Fruit fly (Drosophila melanogaster): ENCODE data around the gene Obp22a.
A peak's percentile ranks its signal among the peaks of the same experiment; 100 is the strongest.

The Obp22a gene

DNA sequence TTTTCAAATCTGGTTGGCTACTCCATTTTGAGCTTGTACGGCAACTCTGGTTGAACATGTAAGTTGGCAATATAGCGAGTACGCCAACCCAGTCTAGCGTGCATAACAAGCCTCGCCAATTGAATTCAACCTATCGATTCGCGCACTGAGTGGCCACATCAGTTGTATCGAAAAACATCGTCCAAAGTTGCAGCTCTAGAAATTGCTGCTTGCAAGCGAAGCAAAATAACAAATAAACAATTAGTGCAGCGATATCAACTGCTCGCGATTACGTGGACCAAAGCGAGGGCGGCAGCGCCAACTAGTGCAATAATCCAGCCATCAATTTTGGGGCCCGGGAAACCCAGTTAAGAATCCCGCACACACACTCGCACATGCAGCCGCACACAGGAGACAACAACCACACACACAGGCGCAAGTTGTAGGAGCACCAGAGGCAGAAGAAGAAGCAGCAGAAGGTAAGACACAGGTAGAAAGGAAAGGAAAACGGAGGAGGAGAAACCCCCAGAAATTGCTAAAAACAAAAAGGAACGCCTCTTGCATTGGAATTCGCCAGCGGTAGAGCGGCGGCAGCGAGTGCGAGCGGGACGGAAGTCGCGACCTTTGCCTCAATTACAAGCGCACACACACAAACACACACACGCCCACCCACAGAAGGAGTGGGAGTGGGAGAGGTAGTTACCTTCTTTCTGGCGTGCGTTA lies 45.7 kb upstream of the Obp22a start (continued):
- no peak for TF ChIP-seq CG14050 (GFP tag; IDR thresholded peaks at IDR 0.05)
- TF ChIP-seq CG12942 (GFP tag; optimal IDR thresholded peaks at IDR 0.05): no peak
- peak; percentile 91 for TF ChIP-seq CG6791 (GFP tag; IDR thresholded peaks at IDR 0.05; ENCODE audit: partially characterized antibody)
- TF ChIP-seq ftz-f1 (GFP tag; optimal IDR thresholded peaks at IDR 0.05): peak; percentile 22
- TF ChIP-seq Mrtf (GFP tag; IDR thresholded peaks at IDR 0.05): no peak
- peak; percentile 39 for TF ChIP-seq CG2120 (GFP tag; optimal IDR thresholded peaks at IDR 0.05)
- peak; percentile 29 for TF ChIP-seq CG3163 (GFP tag; optimal IDR thresholded peaks at IDR 0.05)
- TF ChIP-seq Sox100B (GFP tag; optimal IDR thresholded peaks at IDR 0.05): no peak
- TF ChIP-seq CG12219 (GFP tag; optimal IDR thresholded peaks at IDR 0.05): no peak
- no peak for TF ChIP-seq ttk (GFP tag; IDR thresholded peaks at IDR 0.05)
- TF ChIP-seq CG15696 (tag; optimal IDR thresholded peaks at IDR 0.05): no peak
- TF ChIP-seq zen2 (GFP tag; IDR thresholded peaks at IDR 0.05; ENCODE audit: partially characterized antibody): peak; percentile 85
- TF ChIP-seq gt (GFP tag; IDR thresholded peaks at IDR 0.05): no peak
- no peak for TF ChIP-seq HHEX (GFP tag; optimal IDR thresholded peaks at IDR 0.05)
- no peak for TF ChIP-seq slp2 (GFP tag; optimal IDR thresholded peaks at IDR 0.05)
- peak; percentile 82 for TF ChIP-seq trem (tag; optimal IDR thresholded peaks at IDR 0.05)
- no peak for TF ChIP-seq CG18599 (GFP tag; optimal IDR thresholded peaks at IDR 0.05)

DNA sequence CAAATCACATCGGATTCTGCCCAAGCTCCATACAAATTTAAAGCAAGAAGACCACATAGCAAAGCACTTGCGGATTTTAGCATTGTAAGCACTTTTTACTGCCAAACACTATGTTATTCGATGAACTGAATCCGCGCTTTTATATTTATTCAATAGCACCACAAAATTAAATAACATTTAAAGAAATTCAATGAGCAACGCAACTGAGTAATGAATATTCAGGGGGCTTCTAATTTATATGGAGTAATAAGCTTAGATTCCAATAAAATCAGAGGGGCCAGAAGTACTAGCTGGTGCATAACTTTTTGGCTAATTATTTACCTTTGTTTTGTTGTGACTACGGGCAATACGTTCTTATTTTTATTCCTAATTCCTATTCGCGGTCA lies 45.2 kb upstream of the Obp22a start, which contains the start of gene lectin-22C:
Gene lectin-22C, minus strand, starts transcription at position 101 of the 386 bp plus-strand sequence.
- TF ChIP-seq CG30431 (GFP tag; optimal IDR thresholded peaks at IDR 0.05) (no peak), Dip3 (GFP tag; optimal IDR thresholded peaks at IDR 0.05) (no peak)

DNA sequence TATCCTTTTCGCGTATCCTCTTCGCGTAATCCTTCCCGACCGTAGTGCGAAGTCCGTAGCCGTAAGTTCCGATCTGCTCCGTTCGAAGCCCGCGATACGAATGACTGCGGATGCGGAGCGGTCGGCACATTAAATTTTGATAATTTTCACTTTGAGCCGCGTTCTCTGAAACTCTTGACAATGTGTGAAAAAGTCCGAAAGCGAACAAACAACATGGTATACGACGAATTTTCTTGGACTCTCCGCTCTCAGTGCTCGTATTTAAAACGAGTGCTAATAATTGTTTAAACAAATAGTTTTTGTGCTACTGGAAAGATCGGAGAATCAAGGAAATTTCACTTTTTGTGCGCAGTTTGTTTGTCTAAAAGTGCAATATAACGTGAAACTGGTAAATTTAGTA lies 44.0 kb upstream of the Obp22a start, which contains the start of gene CG42296:
Gene CG42296, minus strand, starts transcription at position 101 of the 400 bp plus-strand sequence.
- TF ChIP-seq Blimp-1 (GFP tag; optimal IDR thresholded peaks at IDR 0.05): peak; percentile 65
- no peak for TF ChIP-seq ac (GFP tag; optimal IDR thresholded peaks at IDR 0.05)

DNA sequence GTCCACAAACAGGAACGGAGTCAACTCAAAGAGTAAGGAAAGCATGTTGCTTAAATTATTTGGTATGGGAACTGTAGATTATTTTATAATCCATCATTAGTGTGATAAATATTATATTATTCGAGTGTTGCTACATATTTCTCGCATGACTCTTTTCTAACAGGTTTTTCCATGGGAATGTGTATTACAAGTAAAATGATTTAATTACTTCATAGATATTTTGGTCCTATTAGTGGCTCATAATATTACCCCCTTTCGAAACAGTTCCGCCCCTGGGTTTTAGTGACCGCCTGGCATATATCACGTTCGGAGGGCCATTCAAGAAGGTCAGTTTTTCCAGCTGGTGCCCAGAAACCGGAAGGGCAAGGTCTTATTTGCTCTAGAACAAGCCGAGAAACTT lies 40.1 kb upstream of the Obp22a start:
- TF ChIP-seq lmd (GFP tag; IDR thresholded peaks at IDR 0.05) (peak; percentile 29; the same call in 1 of the 2 replicates), yki (optimal IDR thresholded peaks at IDR 0.05) (no peak), tll (GFP tag; optimal IDR thresholded peaks at IDR 0.05) (no peak), wek (GFP tag; optimal IDR thresholded peaks at IDR 0.05) (no peak), Atf6 (GFP tag; IDR thresholded peaks at IDR 0.05) (no peak), CG4617 (GFP tag; optimal IDR thresholded peaks at IDR 0.05; ENCODE audit: borderline replicate concordance) (no peak), CG42726 (GFP tag; IDR thresholded peaks at IDR 0.05; ENCODE audit: partially characterized antibody) (no peak), chinmo (GFP tag; IDR thresholded peaks at IDR 0.05; ENCODE audit: partially characterized antibody) (no peak), CG43689 (GFP tag; IDR thresholded peaks at IDR 0.05) (no peak), Asciz (GFP tag; optimal IDR thresholded peaks at IDR 0.05) (no peak), al (GFP tag; IDR thresholded peaks at IDR 0.05) (no peak), MBD-R2 (GFP tag; IDR thresholded peaks at IDR 0.05) (no peak), CG1024 (GFP tag; IDR thresholded peaks at IDR 0.05) (no peak), btn (GFP tag; optimal IDR thresholded peaks at IDR 0.05) (no peak), PHDP (tag; optimal IDR thresholded peaks at IDR 0.05) (no peak), CG15011 (GFP tag; optimal IDR thresholded peaks at IDR 0.05) (no peak), CG18619 (GFP tag; optimal IDR thresholded peaks at IDR 0.05) (no peak), Max (GFP tag; optimal IDR thresholded peaks at IDR 0.05) (no peak), Dp (GFP tag; optimal IDR thresholded peaks at IDR 0.05) (no peak), CG10321 (GFP tag; IDR thresholded peaks at IDR 0.05) (no peak), Dad (GFP tag; optimal IDR thresholded peaks at IDR 0.05) (no peak), CG1603 (tag; optimal IDR thresholded peaks at IDR 0.05) (no peak), br (optimal IDR thresholded peaks at IDR 0.05) (no peak), CG14860 (GFP tag; IDR thresholded peaks at IDR 0.05; ENCODE audit: partially characterized antibody) (no peak), insv (GFP tag; optimal IDR thresholded peaks at IDR 0.05) (no peak)

Data from whole organism, embryonic.